Worm (Caenorhabditis elegans) whole organism, late embryonic: ENCODE data around the gene Y71H2AM.12.
A peak's percentile ranks its signal among the peaks of the same experiment; 100 is the strongest.

Experiments used
- C08G9.2 ChIP-seq: sonication (generic microtip); optimal IDR thresholded peaks from 2 replicates; lab custom pipeline; 2016; ENCODE audit warnings: mild to moderate bottlenecking, missing genetic modification characterization, moderate library complexity, missing compliant biosample characterization
- C38D4.7 ChIP-seq: fragments of 200-800 bp; sonication (Bioruptor generic); optimal IDR thresholded peaks from 2 replicates; lab custom pipeline; 2018; ENCODE audit warnings: mild to moderate bottlenecking, missing genetic modification characterization, moderate library complexity, missing compliant biosample characterization
- Y22D7AL.16 ChIP-seq: sonication (generic microtip); optimal IDR thresholded peaks from 2 replicates; lab custom pipeline; 2016; ENCODE audit warnings: missing genetic modification characterization, missing compliant biosample characterization
- ahr-1 ChIP-seq: sonication (generic microtip); optimal IDR thresholded peaks from 2 replicates; lab custom pipeline; 2016; ENCODE audit warnings: missing genetic modification characterization, missing compliant biosample characterization
- ama-1 ChIP-seq: fragments of 150-350 bp; optimal IDR thresholded peaks from 2 replicates; lab custom pipeline; 2014
- ceh-18 ChIP-seq: sonication (generic microtip); optimal IDR thresholded peaks from 2 replicates; lab custom pipeline; 2016; ENCODE audit warnings: missing genetic modification characterization, missing compliant biosample characterization
- ceh-2 ChIP-seq: sonication (generic microtip); optimal IDR thresholded peaks from 2 replicates; lab custom pipeline; 2016; ENCODE audit warnings: missing genotype, missing genetic modification characterization, missing compliant biosample characterization
- ceh-22 ChIP-seq: sonication (generic microtip); optimal IDR thresholded peaks from 2 replicates; lab custom pipeline; 2017; ENCODE audit warnings: missing biosample characterization, missing genetic modification characterization
- ceh-30 ChIP-seq: fragments of 150-350 bp; optimal IDR thresholded peaks from 2 replicates; lab custom pipeline; 2014; ENCODE audit warnings: missing biosample characterization, missing genetic modification characterization
- ceh-31 ChIP-seq: sonication (generic microtip); optimal IDR thresholded peaks from 2 replicates; lab custom pipeline; 2016; ENCODE audit warnings: missing genetic modification characterization, missing compliant biosample characterization
- ceh-48 ChIP-seq: sonication (generic microtip); optimal IDR thresholded peaks from 2 replicates; lab custom pipeline; 2016; ENCODE audit warnings: missing genetic modification characterization, inconsistent platforms, missing compliant biosample characterization
- ceh-6 ChIP-seq: fragments of 200-800 bp; sonication (Bioruptor generic); optimal IDR thresholded peaks from 2 replicates; lab custom pipeline; 2018; ENCODE audit warnings: mild to moderate bottlenecking, missing genetic modification characterization, missing compliant biosample characterization
- ceh-9 ChIP-seq: sonication (generic microtip); optimal IDR thresholded peaks from 2 replicates; lab custom pipeline; 2016; ENCODE audit warnings: mild to moderate bottlenecking, missing genetic modification characterization, inconsistent platforms, missing compliant biosample characterization
- che-1 ChIP-seq: sonication (generic microtip); optimal IDR thresholded peaks from 2 replicates; lab custom pipeline; 2016; ENCODE audit warnings: mild to moderate bottlenecking, missing genetic modification characterization, missing compliant biosample characterization
- dmd-4 ChIP-seq: sonication (generic microtip); optimal IDR thresholded peaks from 2 replicates; lab custom pipeline; 2016; ENCODE audit warnings: borderline replicate concordance, missing genetic modification characterization, missing compliant biosample characterization
- dve-1 ChIP-seq: sonication (generic microtip); optimal IDR thresholded peaks from 2 replicates; lab custom pipeline; 2017; ENCODE audit warnings: antibody characterized with exemption, mild to moderate bottlenecking, missing genetic modification characterization, missing compliant biosample characterization
- elt-2 ChIP-seq: sonication (generic microtip); optimal IDR thresholded peaks from 2 replicates; lab custom pipeline; 2016; ENCODE audit warnings: missing genetic modification reagents, missing genetic modification characterization, missing compliant biosample characterization
- elt-4 ChIP-seq: sonication (generic microtip); optimal IDR thresholded peaks from 2 replicates; lab custom pipeline; 2016; ENCODE audit warnings: missing genetic modification characterization, missing compliant biosample characterization
- ets-4 ChIP-seq: sonication (generic microtip); optimal IDR thresholded peaks from 2 replicates; lab custom pipeline; 2016; ENCODE audit warnings: missing genetic modification characterization, missing compliant biosample characterization
- fkh-10 ChIP-seq: fragments of 150-350 bp; optimal IDR thresholded peaks from 2 replicates; lab custom pipeline; 2014; ENCODE audit warnings: missing biosample characterization, missing genetic modification reagents, missing genetic modification characterization
- fkh-6 ChIP-seq: sonication (generic microtip); optimal IDR thresholded peaks from 2 replicates; lab custom pipeline; 2016; ENCODE audit warnings: missing genetic modification characterization, missing compliant biosample characterization
- hlh-13 ChIP-seq: fragments of 200-800 bp; sonication (Bioruptor generic); optimal IDR thresholded peaks from 2 replicates; lab custom pipeline; 2018; ENCODE audit warnings: mild to moderate bottlenecking, missing genetic modification characterization, missing compliant biosample characterization
- hlh-30 ChIP-seq: sonication (generic microtip); optimal IDR thresholded peaks from 2 replicates; lab custom pipeline; 2017; ENCODE audit warnings: antibody characterized with exemption, missing genetic modification characterization, missing compliant biosample characterization; ENCODE audit not compliant: insufficient read depth
- hlh-6 ChIP-seq: sonication (generic microtip); optimal IDR thresholded peaks from 2 replicates; lab custom pipeline; 2016; ENCODE audit warnings: missing genotype, missing genetic modification characterization, missing compliant biosample characterization
- hlh-8 ChIP-seq: sonication (generic microtip); optimal IDR thresholded peaks from 2 replicates; lab custom pipeline; 2016; ENCODE audit warnings: missing genotype, missing genetic modification characterization, missing compliant biosample characterization
- lim-6 ChIP-seq: sonication (generic microtip); optimal IDR thresholded peaks from 2 replicates; lab custom pipeline; 2016; ENCODE audit warnings: missing genetic modification characterization, missing compliant biosample characterization
- madf-2 ChIP-seq: sonication (generic microtip); optimal IDR thresholded peaks from 2 replicates; lab custom pipeline; 2017; ENCODE audit warnings: missing genetic modification characterization, missing compliant biosample characterization
- mec-3 ChIP-seq: sonication (generic microtip); optimal IDR thresholded peaks from 2 replicates; lab custom pipeline; 2016; ENCODE audit warnings: borderline replicate concordance, missing genetic modification characterization, missing compliant biosample characterization
- nhr-232 ChIP-seq: sonication (generic microtip); optimal IDR thresholded peaks from 2 replicates; lab custom pipeline; 2016; ENCODE audit warnings: missing genetic modification characterization, missing compliant biosample characterization
- npax-4 ChIP-seq: sonication (generic microtip); optimal IDR thresholded peaks from 2 replicates; lab custom pipeline; 2016; ENCODE audit warnings: missing genetic modification characterization, missing compliant biosample characterization
- odd-2 ChIP-seq: sonication (generic microtip); optimal IDR thresholded peaks from 2 replicates; lab custom pipeline; 2017; ENCODE audit warnings: antibody characterized with exemption, mild to moderate bottlenecking, missing genetic modification characterization, missing compliant biosample characterization
- pag-3 ChIP-seq: sonication (generic microtip); optimal IDR thresholded peaks from 2 replicates; lab custom pipeline; 2016; ENCODE audit warnings: missing compliant biosample characterization, missing genetic modification characterization, borderline replicate concordance
- pat-9 ChIP-seq: fragments of 200-800 bp; sonication (Bioruptor generic); optimal IDR thresholded peaks from 2 replicates; lab custom pipeline; 2018; ENCODE audit warnings: mild to moderate bottlenecking, missing genetic modification characterization, moderate library complexity, missing compliant biosample characterization
- pha-2 ChIP-seq: sonication (generic microtip); optimal IDR thresholded peaks from 2 replicates; lab custom pipeline; 2017; ENCODE audit warnings: mild to moderate bottlenecking, missing genetic modification characterization, missing compliant biosample characterization
- pha-4 ChIP-seq: fragments of 150-350 bp; optimal IDR thresholded peaks from 2 replicates; lab custom pipeline; 2018; ENCODE audit warnings: missing biosample characterization, missing genetic modification reagents, missing genetic modification characterization
- pqm-1 ChIP-seq: sonication (generic microtip); optimal IDR thresholded peaks from 2 replicates; lab custom pipeline; 2016; ENCODE audit warnings: missing genetic modification characterization, missing compliant biosample characterization
- pros-1 ChIP-seq: fragments of 150-350 bp; optimal IDR thresholded peaks from 2 replicates; lab custom pipeline; 2014; ENCODE audit warnings: missing biosample characterization, missing genetic modification reagents, missing genetic modification characterization
- sdc-2 ChIP-seq: sonication (generic microtip); optimal IDR thresholded peaks from 2 replicates; lab custom pipeline; 2016; ENCODE audit warnings: missing genotype, missing genetic modification characterization, missing compliant biosample characterization
- sox-4 ChIP-seq: sonication (generic microtip); optimal IDR thresholded peaks from 2 replicates; lab custom pipeline; 2017; ENCODE audit warnings: mild to moderate bottlenecking, missing genetic modification characterization, inconsistent platforms, missing compliant biosample characterization
- tbx-2 ChIP-seq: sonication (generic microtip); optimal IDR thresholded peaks from 2 replicates; lab custom pipeline; 2016; ENCODE audit warnings: missing genetic modification characterization, missing compliant biosample characterization
- tbx-7 ChIP-seq: sonication (generic microtip); optimal IDR thresholded peaks from 2 replicates; lab custom pipeline; 2016; ENCODE audit warnings: missing genotype, missing genetic modification characterization, missing compliant biosample characterization
- ttx-3 ChIP-seq: sonication (generic microtip); optimal IDR thresholded peaks from 2 replicates; lab custom pipeline; 2016; ENCODE audit warnings: missing genetic modification reagents, missing genetic modification characterization, missing compliant biosample characterization
- unc-42 ChIP-seq: sonication (generic microtip); optimal IDR thresholded peaks from 2 replicates; lab custom pipeline; 2016; ENCODE audit warnings: missing genotype, missing genetic modification characterization, missing compliant biosample characterization
- unc-55 ChIP-seq: sonication (generic microtip); optimal IDR thresholded peaks from 2 replicates; lab custom pipeline; 2017; ENCODE audit warnings: missing biosample characterization, missing genetic modification reagents, missing genetic modification characterization
- unc-86 ChIP-seq: sonication (generic microtip); optimal IDR thresholded peaks from 2 replicates; lab custom pipeline; 2016; ENCODE audit warnings: missing genetic modification characterization, missing compliant biosample characterization
- ztf-16 ChIP-seq: sonication (generic microtip); optimal IDR thresholded peaks from 2 replicates; lab custom pipeline; 2017; ENCODE audit warnings: missing genetic modification characterization, missing compliant biosample characterization

Gene Y71H2AM.12

ce11 chrIII:2778655-2779054, 44.8 kb upstream of the Y71H2AM.12 start, which contains the start of gene laf-1:
Gene laf-1, minus strand, starts transcription at chrIII:2779053.
- TF ChIP-seq pat-9 (tag; lab: Kevin White, UChicago) = no peak
- TF ChIP-seq elt-4 = peak; percentile 59
- TF ChIP-seq ahr-1 = no peak
- TF ChIP-seq, all 69 proteins: peak for 1

ce11 chrIII:2770752-2771151, 36.9 kb upstream of the Y71H2AM.12 start:
- no peak for TF ChIP-seq lim-6 (tag; lab: Kevin White, UChicago)
- TF ChIP-seq fkh-6 = no peak
- no peak for TF ChIP-seq C38D4.7
- TF ChIP-seq, all 69 proteins: peak for 0

- TF ChIP-seq ceh-31 (tag; lab: Kevin White, UChicago) (no peak), unc-86 (tag; lab: Kevin White, UChicago) (no peak), unc-42 (tag; lab: Kevin White, UChicago) (no peak), nhr-232 (tag; lab: Kevin White, UChicago) (no peak), hlh-13 (GFP tag; lab: Kevin White, UChicago) (no peak), ceh-18 (tag; lab: Kevin White, UChicago) (no peak), pag-3 (no peak), pros-1 (tag; lab: Kevin White, UChicago) (no peak)
- TF ChIP-seq, all 69 proteins: peak for 0
These were observed 35.2 kb upstream of the Y71H2AM.12 start for ce11 chrIII:2769078-2769477.

- TF ChIP-seq dve-1 (tag; lab: Kevin White, UChicago) (peak; percentile 69), hlh-30 (tag; lab: Kevin White, UChicago) (peak; percentile 91), fkh-6 (peak; percentile 46), hlh-6 (peak; percentile 79), fkh-10 (GFP tag; lab: Kevin White, UChicago) (no peak), che-1 (peak; percentile 79), pha-2 (peak; percentile 83), tbx-2 (tag; lab: Kevin White, UChicago) (peak; percentile 93), ceh-22 (tag; lab: Kevin White, UChicago) (no peak), C08G9.2 (tag; lab: Kevin White, UChicago) (peak; percentile 75), dmd-4 (tag; lab: Kevin White, UChicago) (peak; percentile 93), unc-55 (peak; percentile 38), sdc-2 (tag; lab: Kevin White, UChicago) (peak; percentile 76), C38D4.7 (peak; percentile 74), ceh-30 (tag; lab: Kevin White, UChicago) (peak; percentile 55), pqm-1 (tag; lab: Kevin White, UChicago) (peak; percentile 54), ceh-31 (tag; lab: Kevin White, UChicago) (peak; percentile 90), Y22D7AL.16 (tag; lab: Kevin White, UChicago) (peak; percentile 38), sox-4 (tag; lab: Kevin White, UChicago) (peak; percentile 86), pha-4 (tag; lab: Kevin White, UChicago) (no peak), lim-6 (tag; lab: Kevin White, UChicago) (peak; percentile 85), ama-1 (lab: Kevin White, UChicago) (no peak), npax-4 (peak; percentile 73), ceh-9 (no peak), madf-2 (tag; lab: Kevin White, UChicago) (peak; percentile 71), pag-3 (peak; percentile 45), hlh-13 (GFP tag; lab: Kevin White, UChicago) (peak; percentile 52), hlh-8 (tag; lab: Kevin White, UChicago) (peak; percentile 78), ets-4 (tag; lab: Kevin White, UChicago) (peak; percentile 40), odd-2 (tag; lab: Kevin White, UChicago) (peak; percentile 84), ztf-16 (tag; lab: Kevin White, UChicago) (peak; percentile 81), ttx-3 (tag; lab: Kevin White, UChicago) (peak; percentile 90), ceh-2 (tag; lab: Kevin White, UChicago) (peak; percentile 83), mec-3 (tag; lab: Kevin White, UChicago) (no peak), ceh-48 (tag; lab: Kevin White, UChicago) (peak; percentile 94), tbx-7 (tag; lab: Kevin White, UChicago) (peak; percentile 48), elt-2 (tag; lab: Kevin White, UChicago) (peak; percentile 95), ceh-6 (GFP tag; lab: Kevin White, UChicago) (peak; percentile 65), unc-42 (tag; lab: Kevin White, UChicago) (peak; percentile 80), unc-86 (tag; lab: Kevin White, UChicago) (peak; percentile 91), pros-1 (tag; lab: Kevin White, UChicago) (no peak)
These were observed 34.7 kb upstream of the Y71H2AM.12 start, which contains the start of gene swsn-3 for ce11 chrIII:2768635-2769034. Gene swsn-3, minus strand, starts transcription at chrIII:2768679.
